Worm (Caenorhabditis elegans): ENCODE measurements around the gene B0212.3.

B0212.3 gene

ce11 chrIV:3501981-3502736 is 37.8 kb upstream of the B0212.3 start:
- no peak for TF ChIP-seq T23F11.4 (GFP tag; optimal IDR thresholded peaks at IDR 0.05)
- no peak for TF ChIP-seq K02D7.2 (tag; optimal IDR thresholded peaks at IDR 0.05)
- no peak for TF ChIP-seq fkh-6 (tag; optimal IDR thresholded peaks at IDR 0.05)
- TF ChIP-seq pha-2 (tag; optimal IDR thresholded peaks at IDR 0.05), result no peak
- TF ChIP-seq ceh-30 (tag; optimal IDR thresholded peaks at IDR 0.05), result no peak
- TF ChIP-seq npax-4 (tag; optimal IDR thresholded peaks at IDR 0.05), result no peak
- no peak for TF ChIP-seq pat-9 (tag; optimal IDR thresholded peaks at IDR 0.05)
- no peak for TF ChIP-seq ceh-24 (tag; optimal IDR thresholded peaks at IDR 0.05)
- TF ChIP-seq ceh-48 (tag; optimal IDR thresholded peaks at IDR 0.05), result no peak
- no peak for TF ChIP-seq nhr-11 (tag; optimal IDR thresholded peaks at IDR 0.05)
- no peak for TF ChIP-seq lin-11 (tag; optimal IDR thresholded peaks at IDR 0.05)
- no peak for TF ChIP-seq ceh-34 (tag; optimal IDR thresholded peaks at IDR 0.05)
- TF ChIP-seq fax-1 (tag; optimal IDR thresholded peaks at IDR 0.05), result no peak
- no peak for TF ChIP-seq K09A11.1 (tag; optimal IDR thresholded peaks at IDR 0.05; ENCODE audit: insufficient read depth)
- TF ChIP-seq ceh-2 (tag; optimal IDR thresholded peaks at IDR 0.05), result no peak

DNA sequence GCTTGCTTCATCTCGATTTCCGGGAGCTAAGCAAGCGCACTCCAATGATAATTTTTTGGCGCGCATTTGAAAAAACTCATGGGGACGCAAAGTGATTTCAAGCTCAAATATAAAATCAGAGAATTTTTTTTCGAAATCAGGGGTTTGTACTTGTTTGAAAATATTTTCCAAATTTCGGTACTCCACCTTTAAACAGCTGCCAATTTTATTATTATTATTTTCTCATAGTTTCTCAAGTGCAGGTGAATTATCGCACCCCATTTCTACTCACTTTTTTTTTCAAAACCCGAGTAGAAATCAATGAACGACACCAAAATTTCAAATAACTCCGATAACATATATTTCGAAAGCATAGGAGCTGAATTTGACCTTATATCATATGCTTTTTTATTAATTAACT is 35.8 kb upstream of the B0212.3 start, which contains the start of gene srz-83:
srz-83 (plus strand) TSS at position 301 of the 400 bp plus-strand sequence.
- TF ChIP-seq lin-11 (tag; optimal IDR thresholded peaks at IDR 0.05), result no peak
- no peak for TF ChIP-seq mec-3 (tag; optimal IDR thresholded peaks at IDR 0.05; ENCODE audit: borderline replicate concordance)
- TF ChIP-seq T23F11.4 (GFP tag; optimal IDR thresholded peaks at IDR 0.05), result no peak
- TF ChIP-seq syd-9 (tag; optimal IDR thresholded peaks at IDR 0.05), result no peak
- TF ChIP-seq ets-4 (tag; optimal IDR thresholded peaks at IDR 0.05), result no peak

DNA sequence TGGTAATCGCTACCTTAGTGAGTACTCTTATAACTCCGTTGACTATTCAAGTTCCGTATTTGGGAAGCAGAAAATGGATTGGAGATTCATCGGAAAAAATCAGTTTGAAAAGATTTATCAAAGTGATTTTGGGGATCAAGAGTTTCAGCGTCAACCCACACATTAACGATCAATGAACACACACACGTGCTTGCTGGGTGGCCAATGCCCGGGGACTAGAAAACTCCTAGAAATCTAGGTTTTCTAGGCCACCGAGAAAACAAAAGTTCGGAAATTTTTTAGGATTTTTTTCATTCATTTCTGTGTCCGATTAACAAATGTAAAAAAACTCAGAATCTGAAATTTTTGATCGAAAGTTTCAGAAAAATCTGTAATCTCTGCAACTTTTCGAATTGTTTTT is 34.0 kb upstream of the B0212.3 start:
- no peak for TF ChIP-seq dve-1 (tag; optimal IDR thresholded peaks at IDR 0.05)
- no peak for TF ChIP-seq T23F11.4 (GFP tag; optimal IDR thresholded peaks at IDR 0.05)
- no peak for TF ChIP-seq ahr-1 (tag; optimal IDR thresholded peaks at IDR 0.05)
- TF ChIP-seq ama-1 (optimal IDR thresholded peaks at IDR 0.05), result peak; percentile 40

DNA sequence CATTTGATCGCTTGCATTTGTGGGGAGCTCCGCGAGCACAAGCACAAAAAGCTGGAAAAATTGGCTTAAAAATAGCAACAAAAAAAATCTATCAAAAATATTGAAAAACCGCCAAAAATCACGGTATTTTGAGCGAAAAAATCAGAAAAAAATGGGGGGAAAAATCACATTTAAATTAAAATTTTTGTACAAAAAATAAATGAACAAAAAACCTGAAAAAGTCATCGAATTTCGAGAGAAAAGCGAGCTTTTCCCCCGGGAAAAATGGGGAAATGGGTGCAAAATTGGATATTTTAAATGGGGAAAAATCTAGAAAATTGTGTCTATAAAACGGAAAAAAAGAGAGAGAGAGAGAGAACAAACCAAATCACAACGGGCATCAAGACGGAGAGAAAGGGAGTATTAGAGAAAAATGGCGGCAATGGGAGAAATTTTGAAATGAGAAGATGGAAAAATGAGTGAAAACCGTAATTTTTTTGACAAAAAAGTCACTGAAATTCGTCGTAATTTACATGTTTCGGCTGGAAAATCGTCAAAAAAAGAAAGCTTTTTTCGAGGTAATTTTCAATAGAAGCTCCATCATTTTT is 30.4 kb upstream of the B0212.3 start, which contains the start of gene ced-10:
ced-10 (minus strand) TSS at position 51 of the 587 bp plus-strand sequence.
- no peak for TF ChIP-seq ceh-45 (GFP tag; IDR thresholded peaks at IDR 0.05)
- TF ChIP-seq rnt-1 (tag; optimal IDR thresholded peaks at IDR 0.05), result no peak
- no peak for TF ChIP-seq unc-42 (tag; optimal IDR thresholded peaks at IDR 0.05)
- TF ChIP-seq elt-2 (tag; optimal IDR thresholded peaks at IDR 0.05), result no peak
- TF ChIP-seq sox-4 (tag; optimal IDR thresholded peaks at IDR 0.05), result no peak
- TF ChIP-seq mec-3 (tag; optimal IDR thresholded peaks at IDR 0.05; ENCODE audit: borderline replicate concordance), result no peak
- TF ChIP-seq syd-9 (tag; optimal IDR thresholded peaks at IDR 0.05), result no peak
- no peak for TF ChIP-seq nhr-232 (tag; optimal IDR thresholded peaks at IDR 0.05)
- no peak for TF ChIP-seq che-1 (tag; optimal IDR thresholded peaks at IDR 0.05)
- no peak for TF ChIP-seq hlh-30 (tag; optimal IDR thresholded peaks at IDR 0.05; ENCODE audit: insufficient read depth)
- no peak for TF ChIP-seq dmd-4 (tag; optimal IDR thresholded peaks at IDR 0.05; ENCODE audit: borderline replicate concordance)
- no peak for TF ChIP-seq ama-1 (optimal IDR thresholded peaks at IDR 0.05)
- TF ChIP-seq C08G9.2 (tag; optimal IDR thresholded peaks at IDR 0.05), result no peak

DNA sequence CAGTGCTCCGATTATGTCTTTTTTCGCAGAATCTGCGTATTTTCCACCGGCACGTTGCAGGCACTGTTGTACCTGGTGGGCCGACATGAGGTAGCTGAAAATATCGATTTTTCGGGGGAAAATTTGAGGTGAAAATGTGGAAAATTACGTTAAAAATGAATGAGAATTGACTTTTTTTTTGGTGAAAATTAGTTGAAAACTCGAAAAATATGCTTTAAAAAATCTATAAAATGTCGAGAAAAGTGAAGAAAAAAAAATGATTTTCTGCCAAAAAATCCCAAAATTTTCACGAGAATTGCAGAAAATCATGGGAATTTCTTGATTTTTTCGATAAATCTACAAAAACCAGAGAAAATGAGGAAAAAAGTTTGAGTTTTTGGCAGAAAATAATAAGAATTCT is 25.5 kb upstream of the B0212.3 start, which contains the start of gene tsg-101:
tsg-101 (minus strand) TSS at position 101 of the 400 bp plus-strand sequence.
- TF ChIP-seq unc-3 (GFP tag; conservative IDR thresholded peaks at IDR 0.05) (no peak), unc-3 (tag; optimal IDR thresholded peaks at IDR 0.05) (no peak), C38D4.7 (GFP tag; optimal IDR thresholded peaks at IDR 0.05) (no peak), pax-1 (tag; optimal IDR thresholded peaks at IDR 0.05) (no peak), ceh-30 (tag; optimal IDR thresholded peaks at IDR 0.05) (no peak), sox-2 (GFP tag; IDR thresholded peaks at IDR 0.05) (no peak), nhr-11 (tag; optimal IDR thresholded peaks at IDR 0.05) (no peak), ceh-14 (tag; optimal IDR thresholded peaks at IDR 0.05) (no peak), ceh-18 (tag; optimal IDR thresholded peaks at IDR 0.05) (no peak), mec-3 (tag; optimal IDR thresholded peaks at IDR 0.05; ENCODE audit: borderline replicate concordance) (no peak), elt-2 (tag; optimal IDR thresholded peaks at IDR 0.05) (no peak), ama-1 (optimal IDR thresholded peaks at IDR 0.05) (no peak), tbx-7 (tag; optimal IDR thresholded peaks at IDR 0.05) (no peak), hlh-30 (tag; optimal IDR thresholded peaks at IDR 0.05; ENCODE audit: insufficient read depth) (no peak), tbx-2 (tag; optimal IDR thresholded peaks at IDR 0.05) (no peak), sox-4 (tag; optimal IDR thresholded peaks at IDR 0.05) (no peak), ttx-3 (tag; optimal IDR thresholded peaks at IDR 0.05) (no peak), ref-2 (tag; optimal IDR thresholded peaks at IDR 0.05) (no peak), dmd-4 (tag; optimal IDR thresholded peaks at IDR 0.05; ENCODE audit: borderline replicate concordance) (no peak), ceh-45 (GFP tag; IDR thresholded peaks at IDR 0.05) (no peak), lim-6 (tag; optimal IDR thresholded peaks at IDR 0.05) (no peak)

All from whole organism, late embryonic.